Worm (Caenorhabditis elegans) whole organism, young adult: ENCODE results near the gene fbxb-15.
A peak's percentile ranks its signal among the peaks of the same experiment; 100 is the strongest.

Experiments
- F33H1.4 ChIP-seq: fragments of 200-800 bp; sonication (Bioruptor generic); IDR thresholded peaks from 2 replicates; pipeline ENCODE4 v1.3.6; 2022; ENCODE audit warnings: missing genetic modification reagents, missing genetic modification characterization, missing compliant biosample characterization
- F39B2.1 ChIP-seq: fragments of 200-800 bp; sonication (Bioruptor generic); IDR thresholded peaks from 2 replicates; pipeline ENCODE4 v1.3.6; 2022; ENCODE audit warnings: missing genetic modification reagents, missing genetic modification characterization, missing compliant biosample characterization
- F49E8.2 ChIP-seq: sonication (generic microtip); optimal IDR thresholded peaks from 3 replicates; lab custom pipeline; 2017; ENCODE audit warnings: missing genetic modification characterization, mild to moderate bottlenecking, missing compliant biosample characterization, antibody characterized with exemption, moderate library complexity; ENCODE audit not compliant: insufficient read depth
- F52B5.7 ChIP-seq: sonication (generic microtip); optimal IDR thresholded peaks from 2 replicates; lab custom pipeline; 2016; ENCODE audit warnings: mild to moderate bottlenecking, missing genetic modification characterization, missing compliant biosample characterization
- Y53F4B.3 ChIP-seq: fragments of 200-800 bp; sonication (Bioruptor generic); IDR thresholded peaks from 2 replicates; pipeline ENCODE4 v1.3.6; 2022; ENCODE audit warnings: missing genetic modification reagents, missing genetic modification characterization, missing compliant biosample characterization
- ama-1 ChIP-seq, 3 experiments: fragments of 150-350 bp in 1 of 3; sonication (generic microtip) in 2 of 3; optimal IDR thresholded peaks; 2 replicates each; lab custom pipeline; 2014 to 2018; ENCODE audit warnings: missing biosample characterization in 2 of 3, missing genetic modification characterization in 2 of 3, missing genetic modification reagents in 2 of 3
- ceh-91 ChIP-seq: fragments of 200-800 bp; sonication (Bioruptor generic); IDR thresholded peaks from 2 replicates; pipeline ENCODE4 v1.3.6; 2022; ENCODE audit warnings: missing genetic modification reagents, missing genetic modification characterization, missing compliant biosample characterization
- chd-7 ChIP-seq: sonication (generic microtip); optimal IDR thresholded peaks from 2 replicates; lab custom pipeline; 2016; ENCODE audit warnings: mild to moderate bottlenecking, missing genetic modification characterization, moderate library complexity, missing compliant biosample characterization
- egl-18 ChIP-seq: fragments of 200-800 bp; sonication (Bioruptor generic); IDR thresholded peaks from 2 replicates; pipeline ENCODE4 v1.3.6; 2022; ENCODE audit warnings: missing genetic modification reagents, missing genetic modification characterization, missing compliant biosample characterization
- egrh-3 ChIP-seq: fragments of 200-800 bp; sonication (Bioruptor generic); IDR thresholded peaks from 2 replicates; pipeline ENCODE4 v1.3.6; 2022; ENCODE audit warnings: missing genetic modification reagents, missing genetic modification characterization, missing compliant biosample characterization
- lin-40 ChIP-seq: sonication (generic microtip); optimal IDR thresholded peaks from 2 replicates; lab custom pipeline; 2016; ENCODE audit warnings: missing genetic modification characterization, mild to moderate bottlenecking, missing compliant biosample characterization, missing genotype, missing genetic modification reagents
- madf-6 ChIP-seq: fragments of 200-800 bp; sonication (Bioruptor generic); IDR thresholded peaks from 2 replicates; pipeline ENCODE4 v1.3.6; 2022; ENCODE audit warnings: missing genetic modification reagents, missing genetic modification characterization, missing compliant biosample characterization
- nhr-90 ChIP-seq: sonication (generic microtip); optimal IDR thresholded peaks from 2 replicates; lab custom pipeline; 2016; ENCODE audit warnings: missing genotype, mild to moderate bottlenecking, missing genetic modification characterization, missing compliant biosample characterization
- rcor-1 ChIP-seq: fragments of 200-800 bp; sonication (Bioruptor generic); IDR thresholded peaks from 2 replicates; pipeline ENCODE4 v1.3.6; 2022; ENCODE audit warnings: missing genetic modification reagents, missing genetic modification characterization, missing compliant biosample characterization
- snpc-4 ChIP-seq, 5 experiments: fragments of 150-350 bp in 1 of 5; sonication (generic microtip) in 4 of 5; optimal IDR thresholded peaks; 2 replicates each; lab custom pipeline; 2014 to 2018; ENCODE audit warnings: missing genetic modification characterization in 5 of 5, missing biosample characterization in 3 of 5, antibody characterized with exemption in 2 of 5, mild to moderate bottlenecking in 2 of 5, missing compliant biosample characterization in 2 of 5, missing genotype in 2 of 5, moderate library complexity in 2 of 5, missing genetic modification reagents in 1 of 5
- xnd-1 ChIP-seq: sonication (generic microtip); optimal IDR thresholded peaks from 2 replicates; lab custom pipeline; 2016; ENCODE audit warnings: missing genotype, missing genetic modification reagents, missing genetic modification characterization, missing compliant biosample characterization
- zfh-2 ChIP-seq: fragments of 200-800 bp; sonication (Bioruptor generic); conservative IDR thresholded peaks from 2 replicates; pipeline ENCODE4 v1.3.6; 2022; ENCODE audit warnings: missing genetic modification reagents, missing genetic modification characterization, missing compliant biosample characterization
- ztf-25 ChIP-seq: fragments of 200-800 bp; sonication (Bioruptor generic); IDR thresholded peaks from 2 replicates; pipeline ENCODE4 v1.3.6; 2022; ENCODE audit warnings: missing genetic modification reagents, missing genetic modification characterization, missing compliant biosample characterization
- ztf-3 ChIP-seq: fragments of 200-800 bp; sonication (Bioruptor generic); optimal IDR thresholded peaks from 2 replicates; lab custom pipeline; 2018; ENCODE audit warnings: mild to moderate bottlenecking, missing genetic modification characterization, missing compliant biosample characterization
- ztf-6 ChIP-seq: fragments of 200-800 bp; sonication (Bioruptor generic); IDR thresholded peaks from 2 replicates; pipeline ENCODE4 v1.3.6; 2022; ENCODE audit warnings: missing genetic modification reagents, missing genetic modification characterization, missing compliant biosample characterization

Gene fbxb-15

DNA sequence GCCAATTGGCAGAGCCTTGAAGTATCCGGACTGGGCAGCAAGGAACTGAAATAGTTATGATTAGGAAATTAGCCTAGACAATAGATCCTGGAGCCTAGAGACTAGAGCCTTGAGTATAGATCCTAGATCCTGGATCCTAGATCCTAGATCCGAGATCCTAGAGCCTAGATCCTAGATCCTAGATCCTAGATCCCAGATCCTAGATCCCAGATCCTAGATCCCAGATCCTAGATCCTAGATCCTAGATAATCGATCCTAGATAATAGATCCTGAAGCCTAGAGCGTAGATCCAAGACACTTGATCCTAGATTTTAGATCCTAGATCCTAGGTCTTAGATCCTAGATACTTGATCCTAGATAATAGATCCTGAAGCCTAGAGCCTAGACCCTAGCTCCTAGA lies 48.3 kb downstream of the fbxb-15 start:
- TF ChIP-seq egl-18 (GFP tag; lab: Robert Waterston, UW) (no peak), F49E8.2 (no peak), rcor-1 (no peak), F39B2.1 (no peak), madf-6 (GFP tag; lab: Robert Waterston, UW) (no peak), ztf-6 (GFP tag; lab: Robert Waterston, UW) (no peak), F52B5.7 (tag; lab: Kevin White, UChicago) (no peak), nhr-90 (tag; lab: Kevin White, UChicago) (no peak), ama-1 (optimal IDR thresholded peaks at IDR 0.05; lab: Kevin White, UChicago) (no peak), ama-1 (GFP tag; optimal IDR thresholded peaks at IDR 0.05; lab: Kevin White, UChicago) (no peak)

DNA sequence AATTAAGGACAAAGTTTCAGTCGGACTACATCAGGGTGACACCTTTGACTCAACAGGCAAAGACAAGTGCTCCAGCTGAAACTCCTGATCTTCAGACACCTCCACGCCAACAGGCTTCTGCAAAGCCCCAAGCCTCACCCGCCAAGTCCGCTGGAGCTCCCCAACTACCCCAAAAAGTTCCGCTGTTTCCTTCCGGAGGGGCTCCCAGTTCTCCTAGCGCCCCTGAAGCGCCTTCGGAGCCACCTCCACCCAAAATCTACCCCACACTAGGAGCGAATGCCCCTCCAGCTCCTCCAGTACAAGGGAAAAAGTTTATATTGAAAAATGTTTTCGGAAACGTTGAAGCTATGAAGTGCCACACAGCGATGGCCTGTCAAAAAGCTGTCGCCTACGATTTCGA lies 50.2 kb downstream of the fbxb-15 start:
- TF ChIP-seq lin-40 (tag; lab: Kevin White, UChicago): no peak
- no peak for TF ChIP-seq F33H1.4 (GFP tag; lab: Robert Waterston, UW)
- TF ChIP-seq snpc-4 (GFP tag; optimal IDR thresholded peaks at IDR 0.05; lab: Kevin White, UChicago): no peak
- TF ChIP-seq snpc-4 (tag; optimal IDR thresholded peaks at IDR 0.05; lab: Kevin White, UChicago): no peak
- TF ChIP-seq ztf-3 (GFP tag; lab: Kevin White, UChicago): no peak
- no peak for TF ChIP-seq chd-7
- no peak for TF ChIP-seq ceh-91
- peak; percentile 69 for TF ChIP-seq zfh-2
- no peak for TF ChIP-seq Y53F4B.3 (GFP tag; lab: Robert Waterston, UW)
- TF ChIP-seq xnd-1 (tag; lab: Kevin White, UChicago): no peak
- TF ChIP-seq egrh-3 (GFP tag; lab: Robert Waterston, UW): peak; percentile 50; the same call in 1 of the 2 replicates
- TF ChIP-seq ztf-25 (GFP tag; lab: Robert Waterston, UW): no peak
- TF ChIP-seq, all 124 proteins: peak for 2
